Worm (Caenorhabditis elegans) whole organism, dauer: ENCODE measurements around the gene F56D5.5.

Experiments used
- unc-62 ChIP-seq: sonication (generic microtip); optimal IDR thresholded peaks from 2 replicates; lab custom pipeline; 2017; ENCODE audit warnings: missing biosample characterization, missing genetic modification reagents, missing genetic modification characterization

The F56D5.5 gene

DNA sequence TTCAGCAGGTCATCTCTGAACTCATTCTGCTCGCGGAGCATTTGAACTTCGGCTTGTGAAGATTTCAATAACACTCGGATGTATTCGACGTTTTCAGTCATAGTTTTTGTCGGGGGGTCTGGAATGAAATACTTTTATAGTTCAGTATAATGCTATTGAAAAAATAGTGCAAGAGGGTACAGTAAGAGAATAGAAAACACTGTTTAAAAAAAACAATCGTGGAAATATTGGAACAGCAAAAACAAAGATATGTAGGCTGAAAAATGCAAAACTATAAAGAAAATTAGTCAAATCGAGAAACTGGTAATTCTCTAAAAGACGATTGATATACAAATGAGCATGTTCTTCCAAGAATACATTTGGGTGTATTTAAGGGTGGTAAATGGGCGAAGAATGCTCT is at the start of gene F56D5.5:
Gene F56D5.5, minus strand, starts transcription at position 101 of the 400 bp plus-strand sequence.
- no peak for TF ChIP-seq unc-62

- TF ChIP-seq unc-62: no peak
Measured at ce11 chrIV:9457400-9457799, 49.5 kb upstream of the F56D5.5 start, which contains the start of gene cutl-17. Gene cutl-17, minus strand, starts transcription at chrIV:9457500.

DNA sequence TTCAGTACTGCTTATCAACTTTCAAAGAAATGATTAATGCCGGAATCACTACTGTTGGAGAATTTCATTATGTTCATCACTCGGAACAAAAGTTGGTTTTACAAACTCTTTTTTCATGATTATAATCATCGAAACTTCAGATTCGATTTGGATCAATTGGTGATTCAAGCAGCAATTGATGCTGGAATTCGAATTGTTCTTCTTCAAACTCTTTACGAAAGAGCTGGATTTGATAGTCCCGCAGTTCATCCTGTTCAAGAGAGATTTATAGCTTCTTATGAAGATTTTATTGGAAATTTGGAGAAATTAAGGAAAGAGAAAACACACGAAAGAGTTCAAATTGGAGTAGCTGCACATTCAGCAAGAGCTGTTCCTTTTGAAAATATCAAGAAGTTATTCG is 43.9 kb upstream of the F56D5.5 start:
- TF ChIP-seq unc-62: no peak

- TF ChIP-seq unc-62: no peak
Measured at ce11 chrIV:9450375-9450774, 42.5 kb upstream of the F56D5.5 start, which contains the start of gene cpin-1. Gene cpin-1, plus strand, starts transcription at chrIV:9450675.

DNA sequence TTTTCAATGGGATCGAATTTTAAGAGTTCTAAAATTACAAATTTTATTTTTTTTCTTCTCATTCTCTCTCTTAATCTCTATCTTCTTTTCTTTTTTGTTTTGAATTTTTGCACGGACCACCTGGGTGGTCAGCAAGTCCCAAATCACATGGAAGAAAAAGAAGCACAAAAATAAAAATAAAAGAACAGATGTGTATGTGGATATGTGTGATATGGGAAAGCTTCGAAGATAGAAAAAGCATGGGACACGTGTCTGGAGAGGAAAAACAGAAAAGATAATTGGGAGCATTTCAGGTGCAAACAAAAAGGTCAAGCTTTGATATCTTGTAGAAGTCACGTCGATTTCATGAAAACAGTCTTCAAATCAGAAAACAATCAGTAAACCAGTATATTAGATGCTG is 39.3 kb upstream of the F56D5.5 start, which contains the start of gene hsp-12.6:
Gene hsp-12.6, minus strand, starts transcription at position 20 of the 400 bp plus-strand sequence.
- TF ChIP-seq unc-62: no peak

DNA sequence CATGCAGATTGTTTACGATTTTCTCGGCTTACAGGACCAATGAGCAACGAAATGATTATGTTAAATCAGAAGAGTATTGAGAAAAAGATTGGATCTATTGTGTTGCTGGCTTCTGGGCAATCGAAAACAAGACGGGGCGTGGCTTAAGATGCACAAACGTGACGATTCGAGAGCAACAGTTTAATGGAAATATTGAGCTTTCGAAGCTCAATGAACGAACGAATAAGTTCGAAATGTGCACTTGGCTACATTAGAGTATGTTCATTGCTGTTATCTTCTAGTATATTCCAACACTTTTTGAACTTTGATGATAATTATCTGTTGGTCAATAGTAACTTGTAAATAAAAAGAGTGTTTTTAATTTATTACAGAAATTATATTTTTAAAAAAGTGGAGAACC is 37.5 kb upstream of the F56D5.5 start, which contains the start of gene hsp-12.3:
Gene hsp-12.3, minus strand, starts transcription at position 101 of the 400 bp plus-strand sequence.
- no peak for TF ChIP-seq unc-62

DNA sequence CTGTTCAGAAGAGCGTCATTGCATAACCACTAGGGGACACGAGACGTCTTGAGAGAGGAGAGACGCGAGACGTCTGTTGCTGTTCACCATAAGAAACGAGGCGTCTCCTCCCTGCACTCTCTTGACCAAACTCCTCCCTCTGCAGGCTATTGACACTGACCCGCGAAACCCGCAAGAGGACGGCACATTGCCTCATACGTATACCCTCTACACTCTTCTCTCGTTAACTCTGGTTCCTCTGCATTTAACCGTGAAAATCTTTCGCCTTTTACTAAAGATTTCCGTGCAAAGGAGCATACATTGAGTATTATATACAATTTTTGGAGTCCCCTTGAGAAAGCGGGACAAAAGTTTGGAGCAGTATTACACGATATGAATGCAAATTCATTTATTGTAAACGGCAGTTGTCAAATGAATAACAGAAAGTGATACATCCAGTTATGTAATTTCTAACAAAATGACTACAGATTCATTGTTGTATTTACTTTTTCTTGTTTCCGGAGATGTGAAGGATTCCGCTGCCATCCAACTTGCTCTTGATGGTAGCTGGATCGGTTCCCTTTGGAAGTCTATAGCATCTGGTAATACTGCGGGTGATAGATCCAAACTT is 36.6 kb upstream of the F56D5.5 start:
- no peak for TF ChIP-seq unc-62

ce11 chrIV:9443940-9444339 is 36.0 kb upstream of the F56D5.5 start, which contains the start of gene F38E11.9:
Gene F38E11.9, minus strand, starts transcription at chrIV:9444040.
- no peak for TF ChIP-seq unc-62

- no peak for TF ChIP-seq unc-62
Measured at ce11 chrIV:9442106-9442532, 34.2 kb upstream of the F56D5.5 start.

DNA sequence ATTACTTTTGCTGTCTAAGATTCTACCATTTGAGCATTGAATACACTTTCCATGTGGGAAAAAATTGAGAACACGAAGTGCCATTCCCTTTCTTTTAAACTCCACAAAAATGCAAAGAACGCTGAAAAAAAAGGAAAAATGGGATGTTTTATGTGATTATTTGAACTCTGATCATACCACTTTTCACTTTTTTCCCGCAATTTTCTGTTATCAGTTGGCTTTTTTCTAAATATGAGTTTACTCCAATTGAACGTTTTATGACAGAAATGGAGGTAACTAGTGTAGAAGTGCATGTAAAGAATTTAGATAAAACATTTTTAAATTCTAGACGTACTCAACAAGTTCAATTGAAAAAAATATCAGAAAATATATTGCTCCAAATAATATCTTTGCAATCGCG is 33.5 kb upstream of the F56D5.5 start:
- TF ChIP-seq unc-62: no peak

- no peak for TF ChIP-seq unc-62
Measured at ce11 chrIV:9440880-9441336, 33.0 kb upstream of the F56D5.5 start, which contains the start of gene idh-1. Gene idh-1, minus strand, starts transcription at chrIV:9441107.

- TF ChIP-seq unc-62: no peak
Measured at ce11 chrIV:9438753-9439152, 30.8 kb upstream of the F56D5.5 start.

DNA sequence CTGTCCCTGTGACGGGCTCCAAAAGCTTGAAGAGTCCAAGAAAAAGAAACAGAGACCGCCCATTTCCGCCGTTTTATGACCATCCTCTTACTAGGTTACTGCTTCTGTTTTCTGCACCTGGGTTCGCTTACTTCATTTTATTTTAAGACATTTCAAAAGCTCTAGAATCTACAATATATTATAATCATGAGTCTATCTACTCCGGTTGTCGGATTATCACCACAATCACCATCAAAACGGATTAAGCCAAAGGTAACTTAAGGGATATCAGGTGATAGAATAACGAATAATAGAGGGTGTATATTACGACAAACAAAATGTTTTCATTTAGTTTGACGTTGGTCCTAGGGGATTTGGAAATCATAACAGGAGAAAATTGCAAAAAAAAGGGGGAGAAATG is 24.4 kb upstream of the F56D5.5 start:
- no peak for TF ChIP-seq unc-62

ce11 chrIV:9427959-9428358 is 20.1 kb upstream of the F56D5.5 start, which contains the start of gene F59B8.1:
Gene F59B8.1, plus strand, starts transcription at chrIV:9428259.
- TF ChIP-seq unc-62: no peak

DNA sequence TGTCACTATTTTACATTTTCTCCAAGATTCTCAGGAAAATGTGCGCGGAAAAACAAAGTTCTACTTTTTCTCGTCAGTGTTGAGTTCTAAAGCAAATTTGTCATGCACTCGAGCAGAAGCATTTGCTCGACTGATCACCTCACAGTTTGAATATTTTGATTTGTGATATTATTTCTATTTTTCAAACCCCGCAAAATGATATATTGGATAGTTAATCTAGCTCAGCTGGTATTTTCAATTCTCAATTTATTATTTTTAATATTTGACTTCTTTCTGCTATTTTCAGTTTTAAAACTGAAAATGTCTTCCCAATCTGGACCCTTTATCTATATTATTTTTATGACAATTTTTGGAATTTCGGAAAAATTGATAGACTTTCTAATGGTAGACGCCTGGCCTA is 15.2 kb upstream of the F56D5.5 start, which contains the start of gene srxa-2:
Gene srxa-2, plus strand, starts transcription at position 301 of the 400 bp plus-strand sequence.
- no peak for TF ChIP-seq unc-62

DNA sequence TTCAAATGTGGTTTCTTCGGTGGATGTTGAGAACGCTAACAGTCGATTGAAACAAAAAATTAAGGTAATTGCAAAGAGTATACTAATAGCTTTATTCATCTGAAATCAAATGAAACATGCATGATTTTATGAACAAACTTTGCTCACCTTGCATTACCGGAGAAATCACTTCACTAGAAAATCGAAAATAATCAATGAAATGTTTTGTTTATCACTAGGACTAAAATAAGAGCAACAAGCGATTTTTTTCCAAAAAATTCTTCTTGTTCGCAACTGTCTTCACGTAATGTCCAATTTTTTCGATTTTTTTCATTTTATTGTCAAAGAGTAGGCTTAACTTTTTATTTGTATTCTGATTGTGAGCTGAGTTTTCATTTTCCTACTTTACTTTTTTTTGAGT is 14.5 kb upstream of the F56D5.5 start, which contains the start of gene F56D5.9:
Gene F56D5.9, minus strand, starts transcription at position 101 of the 400 bp plus-strand sequence.
- no peak for TF ChIP-seq unc-62

DNA sequence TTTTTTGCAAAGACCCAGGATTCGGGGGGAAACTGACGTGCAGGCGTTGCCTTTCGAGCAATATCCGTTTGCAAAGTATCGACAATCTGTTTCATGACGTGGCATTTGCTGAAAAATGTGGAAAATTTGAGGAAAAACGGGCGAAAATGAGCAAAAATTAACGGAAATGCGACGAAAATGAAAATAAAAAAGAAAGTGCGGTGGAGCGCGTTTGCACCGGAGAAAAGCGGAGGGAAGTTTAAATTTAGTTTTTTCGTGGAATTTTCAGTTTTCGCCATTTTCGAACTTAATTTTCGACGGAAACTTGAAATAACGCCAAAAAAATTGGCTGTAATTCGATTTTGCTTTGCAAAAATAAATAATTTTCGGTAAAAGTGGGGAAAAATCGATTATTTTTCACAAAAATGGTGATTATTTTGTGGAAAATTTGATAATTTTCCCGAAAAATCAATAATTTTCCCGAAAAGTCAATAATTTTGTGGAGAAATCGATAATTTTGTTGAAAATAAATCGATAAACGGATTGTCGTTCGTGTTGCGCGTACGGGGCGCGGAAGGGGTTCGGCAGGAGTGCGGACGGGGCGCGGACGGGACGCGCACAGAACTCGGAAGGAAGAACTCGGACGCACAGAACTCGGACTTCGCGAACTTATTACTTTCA is 4.0 kb downstream of the F56D5.5 start:
- no peak for TF ChIP-seq unc-62

- TF ChIP-seq unc-62: no peak
Measured at ce11 chrIV:9401715-9402114, 6.2 kb downstream of the F56D5.5 start, which contains the start of gene F56D5.6. Gene F56D5.6, plus strand, starts transcription at chrIV:9401922.
